Fruit fly (Drosophila melanogaster) Kc167 (cell line): Measurements from ENCODE around the gene crp.

Source experiments
- psq ChIP-seq: fragments of >200 bp; optimal IDR thresholded peaks from 2 replicates; lab custom pipeline; 2017; ENCODE audit warnings: missing external identifiers
- ttk ChIP-seq: sonication (Bioruptor generic); optimal IDR thresholded peaks from 2 replicates; lab custom pipeline; 2017; ENCODE audit warnings: missing external identifiers

DNA sequence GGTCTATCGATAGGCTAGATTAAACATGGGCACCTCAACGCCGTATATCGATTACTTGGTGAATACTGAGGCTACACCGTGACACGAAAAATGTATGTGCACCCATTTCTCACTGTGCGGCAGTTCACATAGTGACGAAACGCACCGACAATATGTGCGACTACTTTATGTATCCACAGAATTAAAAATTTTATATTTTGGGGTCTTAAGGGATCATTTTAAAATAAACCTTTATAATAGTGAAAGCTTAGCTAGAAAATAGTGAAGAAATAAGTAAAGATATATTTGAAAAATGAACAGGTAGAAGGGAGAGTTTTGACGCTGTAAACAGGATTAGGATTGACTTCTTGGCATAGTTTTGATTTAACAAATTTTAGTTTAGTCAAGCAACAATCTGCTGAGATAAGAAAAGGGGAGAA is 41.6 kb upstream of the crp start, which contains the start of gene mRpL4:
- no peak for TF ChIP-seq psq (lab: Kevin White, UChicago)
- no peak for TF ChIP-seq ttk
